Fruit fly (Drosophila melanogaster) whole organism, embryonic: ENCODE data around the gene CG43184.

Source experiments
- CG11695 ChIP-seq: fragments of 200-800 bp; sonication (Bioruptor generic); IDR thresholded peaks from 3 replicates; pipeline ENCODE4 v1.3.6; 2022; ENCODE audit warnings: missing biosample characterization, missing genetic modification characterization
- CG1832 ChIP-seq: fragments of 200-800 bp; sonication (Bioruptor generic); optimal IDR thresholded peaks from 2 replicates; lab custom pipeline; 2017; ENCODE audit warnings: missing biosample characterization, mild to moderate bottlenecking, missing genetic modification characterization, inconsistent platforms
- CG2678 ChIP-seq: fragments of 200-800 bp; sonication (Bioruptor generic); optimal IDR thresholded peaks from 3 replicates; lab custom pipeline; 2019; ENCODE audit warnings: missing biosample characterization, mild to moderate bottlenecking, missing genetic modification characterization, moderate library complexity
- CG4328 ChIP-seq: fragments of 200-800 bp; sonication (Bioruptor generic); optimal IDR thresholded peaks from 3 replicates; lab custom pipeline; 2017; ENCODE audit warnings: missing biosample characterization, missing genetic modification reagents, missing genetic modification characterization
- CG6854 ChIP-seq: fragments of 200-800 bp; sonication (Bioruptor generic); optimal IDR thresholded peaks from 3 replicates; lab custom pipeline; 2017; ENCODE audit warnings: missing biosample characterization, mild to moderate bottlenecking, missing genetic modification characterization
- HLH3B ChIP-seq: fragments of 200-800 bp; sonication (Bioruptor generic); IDR thresholded peaks from 2 replicates; pipeline ENCODE4 v1.3.6; 2022; ENCODE audit warnings: missing biosample characterization, missing genetic modification characterization
- Lim3 ChIP-seq: fragments of 200-800 bp; sonication (Bioruptor generic); IDR thresholded peaks from 2 replicates; pipeline ENCODE4 v1.3.6; 2022; ENCODE audit warnings: missing biosample characterization, missing genetic modification characterization
- az2 ChIP-seq: fragments of 200-800 bp; sonication (Bioruptor generic); optimal IDR thresholded peaks from 3 replicates; lab custom pipeline; 2016; ENCODE audit warnings: missing biosample characterization, missing genetic modification characterization
- cg ChIP-seq: fragments of 200-800 bp; sonication (Bioruptor generic); optimal IDR thresholded peaks from 3 replicates; lab custom pipeline; 2019; ENCODE audit warnings: missing biosample characterization, mild to moderate bottlenecking, missing genetic modification characterization, moderate library complexity
- lmd ChIP-seq: fragments of 200-800 bp; sonication (Bioruptor generic); IDR thresholded peaks from 2 replicates; pipeline ENCODE4 v1.3.6; 2022; ENCODE audit warnings: missing biosample characterization, missing genetic modification characterization
- slp2 ChIP-seq: fragments of 200-800 bp; sonication (Bioruptor generic); optimal IDR thresholded peaks from 2 replicates; lab custom pipeline; 2016; ENCODE audit warnings: missing biosample characterization, missing genetic modification characterization

DNA sequence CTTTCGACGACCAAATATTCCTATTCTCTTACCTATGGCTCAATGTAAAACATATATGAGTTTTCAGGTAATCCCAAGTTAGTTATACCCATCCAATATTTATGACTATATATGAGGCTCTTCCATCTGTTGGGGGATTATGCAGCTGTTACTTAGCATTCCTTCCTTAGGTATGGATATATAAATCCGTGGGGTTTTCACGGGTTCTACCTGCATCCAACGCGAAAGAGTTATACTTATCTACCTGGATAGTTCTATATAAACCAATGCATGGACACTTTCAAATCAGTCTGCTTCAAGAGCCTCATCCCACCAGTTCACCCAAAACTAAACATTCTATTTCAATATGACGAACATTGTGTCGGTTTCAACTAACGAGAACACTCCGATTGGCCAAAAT is at the start of gene CG43184:
- TF ChIP-seq HLH3B (no peak), CG4328 (no peak), CG1832 (GFP tag; lab: Kevin White, UChicago) (no peak), CG6854 (no peak), CG11695 (no peak), lmd (GFP tag; lab: Robert Waterston, UW) (no peak), Lim3 (GFP tag; lab: Robert Waterston, UW) (no peak), cg (no peak), az2 (GFP tag; lab: Kevin White, UChicago) (no peak), slp2 (GFP tag; lab: Kevin White, UChicago) (no peak), CG2678 (no peak)
